Worm (Caenorhabditis elegans): ENCODE results near the gene F10E9.2.

ce11 chrIII:8331779-8332178 is 19.3 kb downstream of the F10E9.2 start, which contains the start of the genes mrps-18A and ZC262.2:
- TF ChIP-seq ama-1 (optimal IDR thresholded peaks at IDR 0.05), result no peak
- TF ChIP-seq hmbx-1 (tag; optimal IDR thresholded peaks at IDR 0.05), result no peak
- no peak for TF ChIP-seq hnd-1 (tag; optimal IDR thresholded peaks at IDR 0.05)
- TF ChIP-seq B0310.2 (tag; optimal IDR thresholded peaks at IDR 0.05), result no peak
- TF ChIP-seq hmg-4 (GFP tag; optimal IDR thresholded peaks at IDR 0.05), result no peak
- no peak for TF ChIP-seq ceh-13 (GFP tag; optimal IDR thresholded peaks at IDR 0.05)
- no peak for TF ChIP-seq F13C5.2 (tag; optimal IDR thresholded peaks at IDR 0.05)
- TF ChIP-seq ets-7 (tag; optimal IDR thresholded peaks at IDR 0.05), result no peak
